Worm (Caenorhabditis elegans): ENCODE data around the gene C17C3.11.

The C17C3.11 gene

DNA sequence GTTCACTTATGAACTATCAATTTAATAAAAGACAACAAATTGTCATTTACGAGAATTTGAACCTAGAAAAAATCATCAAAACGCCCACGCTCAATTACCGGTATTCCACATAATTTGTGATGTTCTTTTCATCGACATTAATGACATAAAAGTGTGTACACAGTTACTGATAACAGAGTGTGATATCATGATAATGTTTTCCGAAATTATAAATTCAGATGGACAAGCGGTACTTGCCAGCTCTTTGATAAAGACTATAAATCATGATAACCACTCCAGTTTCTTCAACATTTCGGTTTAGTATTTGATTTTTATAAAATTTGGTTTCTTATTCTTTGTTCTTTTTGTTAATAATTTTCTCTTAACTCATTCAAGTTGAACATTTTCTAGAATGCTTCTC is 48.2 kb downstream of the C17C3.11 start, which contains the start of gene lys-8:
TSS of gene lys-8 (plus strand) at position 391 of the 400 bp plus-strand sequence.
- TF ChIP-seq elt-2 (tag; optimal IDR thresholded peaks at IDR 0.05) (peak; percentile 100), ceh-16 (tag; optimal IDR thresholded peaks at IDR 0.05) (no peak), pqm-1 (tag; optimal IDR thresholded peaks at IDR 0.05) (peak; percentile 97), lin-15B (tag; optimal IDR thresholded peaks at IDR 0.05) (no peak), pha-4 (tag; optimal IDR thresholded peaks at IDR 0.05) (peak; percentile 65), jun-1 (tag; optimal IDR thresholded peaks at IDR 0.05) (peak; percentile 52), snpc-4 (tag; optimal IDR thresholded peaks at IDR 0.05) (peak; percentile 13), fkh-10 (GFP tag; optimal IDR thresholded peaks at IDR 0.05) (no peak)

DNA sequence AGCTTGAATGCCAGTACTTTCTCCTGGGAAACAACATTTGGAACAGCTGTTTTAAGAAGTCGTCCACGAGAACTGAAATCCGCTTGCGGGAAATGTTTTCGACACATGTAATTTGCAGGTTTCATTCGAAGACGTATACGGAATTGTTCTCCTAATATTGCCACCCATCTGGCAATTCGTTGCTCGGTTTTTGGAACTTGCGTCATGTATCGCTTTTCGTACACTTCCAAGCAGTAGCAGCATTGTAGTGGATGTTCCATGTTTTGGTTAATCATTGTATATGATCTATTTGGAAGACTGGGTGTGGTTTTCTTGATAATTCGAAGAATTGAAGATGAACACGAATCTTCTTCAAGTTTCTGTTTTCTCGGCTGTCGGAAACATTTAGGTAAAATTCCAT is 50.2 kb downstream of the C17C3.11 start:
- TF ChIP-seq ama-1 (optimal IDR thresholded peaks at IDR 0.05) = no peak
- no peak for TF ChIP-seq ZK546.5 (tag; optimal IDR thresholded peaks at IDR 0.05)
